Fruit fly (Drosophila melanogaster): Measurements from ENCODE around the gene CG9776.
A peak's percentile ranks its signal among the peaks of the same experiment; 100 is the strongest.

Gene CG9776

dm6 chr3R:4282207-4282606 lies 51.7 kb downstream of the CG9776 start:
- TF ChIP-seq ss (GFP tag; optimal IDR thresholded peaks at IDR 0.05) (no peak), CG3919 (GFP tag; optimal IDR thresholded peaks at IDR 0.05) (no peak), CG3032 (tag; optimal IDR thresholded peaks at IDR 0.05) (no peak), Hr38 (GFP tag; optimal IDR thresholded peaks at IDR 0.05) (no peak), CG6276 (GFP tag; optimal IDR thresholded peaks at IDR 0.05) (no peak), Ets96B (tag; optimal IDR thresholded peaks at IDR 0.05) (no peak), acj6 (GFP tag; optimal IDR thresholded peaks at IDR 0.05) (no peak), net (GFP tag; optimal IDR thresholded peaks at IDR 0.05) (no peak), CG8632 (GFP tag; optimal IDR thresholded peaks at IDR 0.05) (no peak), CG11762 (GFP tag; optimal IDR thresholded peaks at IDR 0.05; ENCODE audit: insufficient read depth) (no peak), fkh (GFP tag; optimal IDR thresholded peaks at IDR 0.05) (no peak)

dm6 chr3R:4281119-4281861 lies 52.6 kb downstream of the CG9776 start:
- TF ChIP-seq Sox102F (GFP tag; optimal IDR thresholded peaks at IDR 0.05) (no peak), Sox14 (GFP tag; optimal IDR thresholded peaks at IDR 0.05) (no peak), vri (GFP tag; optimal IDR thresholded peaks at IDR 0.05) (peak; percentile 21), svp (GFP tag) (peak; percentile 77), Lpt (GFP tag; optimal IDR thresholded peaks at IDR 0.05) (no peak), Eip78C (GFP tag) (peak; percentile 39), fd85E (GFP tag; optimal IDR thresholded peaks at IDR 0.05) (no peak), eg (GFP tag; IDR thresholded peaks at IDR 0.05) (0 out of 3 replicates have a peak, but pooled peaks have one; percentile 8), CG7368 (GFP tag; optimal IDR thresholded peaks at IDR 0.05) (no peak), CG8632 (GFP tag; optimal IDR thresholded peaks at IDR 0.05) (no peak)

dm6 chr3R:4280062-4280461 lies 53.8 kb downstream of the CG9776 start, which contains the start of gene cpx:
TSS of gene cpx (plus strand) at chr3R:4280221.
- TF ChIP-seq achi (GFP tag; optimal IDR thresholded peaks at IDR 0.05) = peak; percentile 71
- no peak for TF ChIP-seq fd85E (GFP tag; optimal IDR thresholded peaks at IDR 0.05)

- TF ChIP-seq CG8319 (GFP tag; optimal IDR thresholded peaks at IDR 0.05) (no peak), Met (GFP tag; optimal IDR thresholded peaks at IDR 0.05) (no peak), CG3032 (tag; optimal IDR thresholded peaks at IDR 0.05) (no peak), Smox (GFP tag; optimal IDR thresholded peaks at IDR 0.05) (no peak), Blimp-1 (GFP tag; optimal IDR thresholded peaks at IDR 0.05) (no peak), Eip75B (GFP tag; optimal IDR thresholded peaks at IDR 0.05) (no peak)
Observed at dm6 chr3R:4277828-4278227, 56.0 kb downstream of the CG9776 start, which contains the start of gene flip. TSS of gene flip (minus strand) at chr3R:4277928.

All from whole organism, prepupa.